Worm (Caenorhabditis elegans) whole organism, mixed stage, embryonic: ENCODE measurements around the gene crn-2.

Source experiments
- M03D4.4 ChIP-seq: sonication (generic microtip); optimal IDR thresholded peaks from 2 replicates; lab custom pipeline; 2017; ENCODE audit warnings: mild to moderate bottlenecking, missing genetic modification characterization, missing compliant biosample characterization
- bed-3 ChIP-seq: fragments of 200-800 bp; sonication (Bioruptor generic); optimal IDR thresholded peaks from 3 replicates; lab custom pipeline; 2018; ENCODE audit warnings: mild to moderate bottlenecking, missing genetic modification characterization, moderate library complexity, missing compliant biosample characterization
- blmp-1 ChIP-seq: fragments of 150-350 bp; optimal IDR thresholded peaks from 2 replicates; lab custom pipeline; 2014; ENCODE audit warnings: missing biosample characterization, missing genetic modification characterization
- ceh-39 ChIP-seq: fragments of 150-350 bp; optimal IDR thresholded peaks from 2 replicates; lab custom pipeline; 2014; ENCODE audit warnings: missing biosample characterization, missing genetic modification characterization
- ceh-43 ChIP-seq: fragments of 200-800 bp; sonication (Bioruptor generic); optimal IDR thresholded peaks from 2 replicates; lab custom pipeline; 2018; ENCODE audit warnings: mild to moderate bottlenecking, missing genetic modification characterization, moderate library complexity, missing compliant biosample characterization
- ceh-83 ChIP-seq: fragments of 200-800 bp; sonication (Bioruptor generic); optimal IDR thresholded peaks from 2 replicates; lab custom pipeline; 2018; ENCODE audit warnings: mild to moderate bottlenecking, missing genetic modification characterization, missing compliant biosample characterization
- ces-1 ChIP-seq: fragments of 150-350 bp; optimal IDR thresholded peaks from 2 replicates; lab custom pipeline; 2014; ENCODE audit warnings: missing biosample characterization, missing genetic modification reagents, missing genetic modification characterization
- cnd-1 ChIP-seq: fragments of 200-800 bp; sonication (Bioruptor generic); optimal IDR thresholded peaks from 2 replicates; lab custom pipeline; 2018; ENCODE audit warnings: mild to moderate bottlenecking, missing genetic modification characterization, missing compliant biosample characterization
- drap-1 ChIP-seq: fragments of 200-800 bp; sonication (Bioruptor generic); optimal IDR thresholded peaks from 3 replicates; lab custom pipeline; 2018; ENCODE audit warnings: mild to moderate bottlenecking, missing genetic modification characterization, missing compliant biosample characterization
- elt-1 ChIP-seq: sonication (generic microtip); optimal IDR thresholded peaks from 2 replicates; lab custom pipeline; 2017; ENCODE audit warnings: missing genetic modification characterization, mild to moderate bottlenecking, missing compliant biosample characterization, antibody characterized with exemption, moderate library complexity, borderline replicate concordance; ENCODE audit not compliant: insufficient read depth
- flh-1 ChIP-seq: fragments of 200-800 bp; sonication (Bioruptor generic); optimal IDR thresholded peaks from 2 replicates; lab custom pipeline; 2018; ENCODE audit warnings: mild to moderate bottlenecking, missing genetic modification characterization, moderate library complexity, missing compliant biosample characterization
- hlh-1 ChIP-seq: fragments of 150-350 bp; optimal IDR thresholded peaks from 2 replicates; lab custom pipeline; 2014; ENCODE audit warnings: missing biosample characterization, missing genetic modification reagents, missing genetic modification characterization
- lin-13 ChIP-seq: fragments of 150-350 bp; optimal IDR thresholded peaks from 2 replicates; lab custom pipeline; 2014; ENCODE audit warnings: missing biosample characterization, missing genetic modification characterization
- lin-32 ChIP-seq: fragments of 200-800 bp; sonication (Bioruptor generic); optimal IDR thresholded peaks from 2 replicates; lab custom pipeline; 2018; ENCODE audit warnings: mild to moderate bottlenecking, missing genetic modification characterization, missing compliant biosample characterization
- lsy-2 ChIP-seq: fragments of 150-350 bp; optimal IDR thresholded peaks from 2 replicates; lab custom pipeline; 2014; ENCODE audit warnings: missing biosample characterization, missing genetic modification characterization
- mab-5 ChIP-seq: fragments of 150-350 bp; optimal IDR thresholded peaks from 2 replicates; lab custom pipeline; 2014; ENCODE audit warnings: missing biosample characterization, missing genetic modification characterization
- mep-1 ChIP-seq: fragments of 150-350 bp; optimal IDR thresholded peaks from 2 replicates; lab custom pipeline; 2017; ENCODE audit warnings: missing biosample characterization, missing genetic modification reagents, missing genetic modification characterization, inconsistent platforms
- mls-2 ChIP-seq: sonication (generic microtip); optimal IDR thresholded peaks from 2 replicates; lab custom pipeline; 2016; ENCODE audit warnings: mild to moderate bottlenecking, missing genetic modification characterization, moderate library complexity, missing compliant biosample characterization
- nhr-12 ChIP-seq: fragments of 150-350 bp; optimal IDR thresholded peaks from 2 replicates; lab custom pipeline; 2014; ENCODE audit warnings: missing biosample characterization, missing genetic modification characterization
- nhr-237 ChIP-seq: fragments of 150-350 bp; optimal IDR thresholded peaks from 2 replicates; lab custom pipeline; 2014; ENCODE audit warnings: missing biosample characterization, missing genetic modification characterization
- nhr-28 ChIP-seq: fragments of 150-350 bp; optimal IDR thresholded peaks from 2 replicates; lab custom pipeline; 2014; ENCODE audit warnings: missing biosample characterization, missing genetic modification characterization
- nhr-76 ChIP-seq: sonication (generic microtip); optimal IDR thresholded peaks from 2 replicates; lab custom pipeline; 2017; ENCODE audit warnings: missing biosample characterization, missing genetic modification characterization
- pha-4 ChIP-seq: fragments of 150-350 bp; optimal IDR thresholded peaks from 2 replicates; lab custom pipeline; 2018; ENCODE audit warnings: missing biosample characterization, missing genetic modification reagents, missing genetic modification characterization
- sem-2 ChIP-seq: fragments of 200-800 bp; sonication (Bioruptor generic); optimal IDR thresholded peaks from 2 replicates; lab custom pipeline; 2018; ENCODE audit warnings: mild to moderate bottlenecking, missing genetic modification characterization, missing compliant biosample characterization
- snpc-4 ChIP-seq: fragments of 150-350 bp; optimal IDR thresholded peaks from 2 replicates; lab custom pipeline; 2014; ENCODE audit warnings: missing biosample characterization, missing genetic modification characterization
- sptf-1 ChIP-seq: sonication (generic microtip); optimal IDR thresholded peaks from 2 replicates; lab custom pipeline; 2017; ENCODE audit warnings: mild to moderate bottlenecking, missing genetic modification characterization, moderate library complexity, missing compliant biosample characterization
- tbx-8 ChIP-seq: fragments of 200-800 bp; sonication (Bioruptor generic); optimal IDR thresholded peaks from 2 replicates; lab custom pipeline; 2018; ENCODE audit warnings: mild to moderate bottlenecking, missing genetic modification characterization, moderate library complexity, missing compliant biosample characterization
- unc-120 ChIP-seq: sonication (generic microtip); optimal IDR thresholded peaks from 2 replicates; lab custom pipeline; 2017; ENCODE audit warnings: missing genetic modification characterization, missing compliant biosample characterization; ENCODE audit not compliant: poor library complexity, severe bottlenecking
- unc-62 ChIP-seq: fragments of 150-350 bp; optimal IDR thresholded peaks from 2 replicates; lab custom pipeline; 2014; ENCODE audit warnings: missing biosample characterization, missing genetic modification reagents, missing genetic modification characterization
- zip-8 ChIP-seq: fragments of 150-350 bp; optimal IDR thresholded peaks from 2 replicates; lab custom pipeline; 2014; ENCODE audit warnings: missing biosample characterization, missing genetic modification characterization

Gene crn-2

DNA sequence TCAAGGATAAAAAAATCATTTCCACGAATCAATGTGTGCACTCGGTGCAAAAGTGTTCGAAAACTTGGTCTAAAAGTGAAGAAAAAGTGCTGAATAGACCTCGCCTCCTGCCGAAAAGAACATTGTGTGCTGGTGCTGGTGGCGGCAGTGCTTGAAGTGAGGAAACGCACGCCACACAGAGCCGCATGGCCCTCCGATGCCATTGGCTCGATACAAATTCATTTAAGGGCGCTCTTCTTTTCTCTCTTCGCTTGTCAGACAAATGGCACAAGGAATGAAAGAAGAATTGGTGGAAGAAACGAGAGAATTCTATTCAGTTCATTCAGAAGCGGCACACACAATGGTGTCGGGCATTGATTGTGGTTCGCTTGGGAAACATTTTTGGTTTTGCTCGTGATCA lies 12.1 kb upstream of the crn-2 start:
- TF ChIP-seq ces-1 (peak; percentile 93), elt-1 (tag; lab: Kevin White, UChicago) (no peak), nhr-76 (tag; lab: Kevin White, UChicago) (no peak), drap-1 (GFP tag; lab: Kevin White, UChicago) (no peak), pha-4 (tag; lab: Kevin White, UChicago) (no peak)
- TF ChIP-seq, all 35 proteins: peak for 1

DNA sequence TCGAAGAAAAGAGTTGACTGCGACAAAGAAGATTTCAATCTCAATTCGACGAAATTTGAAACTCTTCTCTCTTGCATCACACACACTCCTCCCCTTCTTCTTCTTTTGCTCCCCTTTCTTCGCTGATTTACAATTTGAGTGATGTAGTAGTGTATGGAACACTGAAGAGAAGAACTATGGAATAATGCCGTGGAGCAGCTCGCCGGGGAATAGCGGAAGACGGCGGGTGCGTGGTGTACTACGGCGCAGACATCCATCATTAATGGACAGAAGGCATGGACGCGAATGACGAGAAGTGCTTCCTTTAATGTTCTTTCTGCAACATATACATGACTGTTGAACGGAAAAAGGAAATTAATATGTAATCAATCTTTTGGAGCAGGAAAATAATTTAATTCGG lies 11.6 kb upstream of the crn-2 start:
- no peak for TF ChIP-seq cnd-1 (tag; lab: Kevin White, UChicago)
- no peak for TF ChIP-seq nhr-237
- TF ChIP-seq ceh-39 = no peak
- no peak for TF ChIP-seq bed-3 (GFP tag; lab: Kevin White, UChicago)
- no peak for TF ChIP-seq mep-1 (tag; lab: Kevin White, UChicago)
- TF ChIP-seq lin-32 (GFP tag; lab: Kevin White, UChicago) = no peak
- no peak for TF ChIP-seq sptf-1 (tag; lab: Kevin White, UChicago)
- TF ChIP-seq pha-4 (tag; lab: Kevin White, UChicago) = no peak

DNA sequence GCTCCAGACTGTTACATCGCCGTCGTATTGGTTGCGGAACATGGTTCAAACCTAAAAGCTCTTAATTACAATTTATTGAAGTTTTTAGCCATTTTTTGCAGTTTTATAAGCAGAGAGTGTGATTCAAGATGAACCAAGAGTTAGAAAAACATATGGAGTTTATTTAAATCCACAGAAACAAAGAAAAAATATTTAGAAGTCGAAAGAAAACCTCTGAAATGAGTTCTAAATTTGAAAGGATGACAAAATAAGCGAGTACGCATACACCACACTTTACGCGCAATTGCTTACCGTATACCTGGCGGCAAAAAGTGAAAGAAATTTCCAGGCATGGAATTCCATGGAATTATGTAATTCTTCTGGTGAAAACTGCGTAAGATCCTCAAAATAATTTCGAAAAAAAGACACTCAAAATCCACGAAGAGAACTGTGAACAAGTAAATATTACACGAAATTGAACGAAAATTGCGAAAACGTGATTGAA lies 10.1 kb upstream of the crn-2 start, which contains the start of gene pas-6:
pas-6 (minus strand) TSS at position 51 of the 484 bp plus-strand sequence.
- TF ChIP-seq mep-1 (tag; lab: Kevin White, UChicago) = peak; percentile 9
- TF ChIP-seq lsy-2 (tag; lab: Kevin White, UChicago) = peak; percentile 96
- TF ChIP-seq ceh-43 (GFP tag; lab: Kevin White, UChicago) = no peak
- TF ChIP-seq ces-1 = peak; percentile 23

DNA sequence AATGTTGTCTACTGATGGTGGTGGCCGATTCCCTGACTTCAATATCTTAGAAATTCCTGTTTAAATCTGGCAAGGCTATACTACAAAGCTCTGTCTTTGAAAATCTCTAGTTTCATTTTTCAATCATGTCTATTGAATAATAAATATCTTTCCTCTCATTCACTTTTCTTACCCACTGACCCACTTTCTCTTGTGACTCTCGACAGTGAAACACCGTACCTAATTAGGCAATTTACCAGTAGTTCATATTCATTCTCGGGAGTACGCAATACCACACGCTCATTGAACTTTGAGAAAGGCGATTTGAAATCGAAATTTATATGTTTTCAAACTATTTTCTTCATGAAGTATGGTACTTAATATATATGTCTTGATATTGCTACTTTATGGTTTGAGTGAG lies 9.6 kb upstream of the crn-2 start, which contains the start of gene CD4.11:
CD4.11 (plus strand) TSS at position 301 of the 400 bp plus-strand sequence.
- TF ChIP-seq snpc-4 (tag; lab: Kevin White, UChicago) (no peak), lsy-2 (tag; lab: Kevin White, UChicago) (no peak), bed-3 (GFP tag; lab: Kevin White, UChicago) (no peak), tbx-8 (GFP tag; lab: Kevin White, UChicago) (no peak), pha-4 (tag; lab: Kevin White, UChicago) (no peak), mep-1 (tag; lab: Kevin White, UChicago) (no peak), unc-62 (GFP tag; lab: Kevin White, UChicago) (no peak), nhr-12 (tag; lab: Kevin White, UChicago) (no peak), lin-13 (tag; lab: Kevin White, UChicago) (no peak), ces-1 (no peak), elt-1 (tag; lab: Kevin White, UChicago) (no peak), ceh-83 (GFP tag; lab: Kevin White, UChicago) (no peak), zip-8 (tag; lab: Kevin White, UChicago) (no peak), mls-2 (tag; lab: Kevin White, UChicago) (no peak), sem-2 (no peak), nhr-28 (tag; lab: Kevin White, UChicago) (no peak), nhr-237 (no peak), drap-1 (GFP tag; lab: Kevin White, UChicago) (no peak)

DNA sequence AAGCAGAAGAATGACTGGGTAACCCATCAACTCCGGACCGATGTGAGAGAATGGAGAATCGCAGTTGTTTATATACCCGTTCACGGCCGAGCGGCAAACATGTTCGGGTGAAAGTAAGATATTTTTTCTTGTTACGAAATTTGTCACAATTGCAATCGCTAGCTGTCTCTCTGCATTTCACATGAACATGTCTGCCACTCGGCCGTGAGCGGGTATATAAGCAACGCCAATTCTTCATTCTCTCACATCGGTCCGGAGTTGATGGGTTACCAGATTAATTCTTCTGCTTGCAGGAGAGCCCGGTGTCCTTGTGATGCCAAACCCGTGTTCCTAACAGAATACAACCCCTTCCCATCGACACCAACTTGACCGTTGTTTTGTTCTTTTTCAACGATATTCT lies 7.4 kb upstream of the crn-2 start:
- TF ChIP-seq mls-2 (tag; lab: Kevin White, UChicago) (no peak), hlh-1 (tag; lab: Kevin White, UChicago) (no peak), M03D4.4 (no peak)

DNA sequence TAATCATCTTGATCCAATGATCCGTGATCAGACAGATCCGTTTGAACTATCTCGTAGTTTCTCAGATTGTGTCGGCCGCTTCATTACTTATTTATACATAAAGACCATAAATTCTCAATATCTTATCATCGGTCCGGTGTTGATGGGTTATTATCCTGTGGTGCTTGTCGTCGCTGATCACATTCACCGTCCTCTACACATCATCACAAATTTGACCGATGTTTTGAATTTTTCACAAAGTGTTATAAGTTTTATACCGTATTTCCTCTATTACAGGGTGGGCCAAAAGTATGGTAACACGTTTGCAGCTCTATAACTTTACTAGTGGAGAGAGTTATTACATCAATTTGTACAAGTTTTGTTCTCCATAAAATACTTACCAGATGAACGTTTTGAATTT lies 6.5 kb upstream of the crn-2 start:
- TF ChIP-seq mls-2 (tag; lab: Kevin White, UChicago) (no peak), nhr-76 (tag; lab: Kevin White, UChicago) (no peak)

DNA sequence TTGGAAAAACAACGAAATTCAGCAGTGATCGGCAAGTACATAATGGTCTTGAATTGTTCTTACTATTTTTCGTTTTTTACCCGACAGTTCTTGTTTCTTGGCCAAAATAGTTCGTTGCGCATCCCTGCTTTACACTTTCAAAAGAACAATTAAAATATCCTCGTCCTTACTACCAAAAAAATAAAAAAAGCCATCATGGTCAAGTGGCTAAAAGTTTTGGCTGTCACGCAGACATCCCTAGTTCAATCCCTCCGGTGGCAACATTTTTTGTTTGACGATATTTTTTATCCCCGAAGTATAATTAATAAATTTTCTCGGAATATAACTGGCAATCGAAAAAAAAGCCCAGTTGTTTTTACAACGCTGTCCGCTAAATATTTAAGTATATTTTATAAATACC lies 2.5 kb upstream of the crn-2 start:
- TF ChIP-seq mab-5 (tag; lab: Kevin White, UChicago) = no peak
- TF ChIP-seq lsy-2 (tag; lab: Kevin White, UChicago) = no peak
- no peak for TF ChIP-seq mep-1 (tag; lab: Kevin White, UChicago)
- no peak for TF ChIP-seq flh-1 (GFP tag; lab: Kevin White, UChicago)
- no peak for TF ChIP-seq ceh-39
- TF ChIP-seq unc-62 (GFP tag; lab: Kevin White, UChicago) = no peak
- TF ChIP-seq zip-8 (tag; lab: Kevin White, UChicago) = no peak
- no peak for TF ChIP-seq nhr-12 (tag; lab: Kevin White, UChicago)
- no peak for TF ChIP-seq ceh-43 (GFP tag; lab: Kevin White, UChicago)
- TF ChIP-seq nhr-237 = no peak
- no peak for TF ChIP-seq blmp-1 (tag; lab: Kevin White, UChicago)
- TF ChIP-seq unc-120 (tag; lab: Kevin White, UChicago) = no peak
- no peak for TF ChIP-seq lin-32 (GFP tag; lab: Kevin White, UChicago)
- TF ChIP-seq snpc-4 (tag; lab: Kevin White, UChicago) = no peak
- no peak for TF ChIP-seq mls-2 (tag; lab: Kevin White, UChicago)
